Worm (Caenorhabditis elegans) whole organism, late embryonic: ENCODE results near the gene rpl-22.

ENCODE experiments used
- C08G9.2 ChIP-seq: sonication (generic microtip); optimal IDR thresholded peaks from 2 replicates; lab custom pipeline; 2016; ENCODE audit warnings: mild to moderate bottlenecking, missing genetic modification characterization, moderate library complexity, missing compliant biosample characterization
- C38D4.7 ChIP-seq: fragments of 200-800 bp; sonication (Bioruptor generic); optimal IDR thresholded peaks from 2 replicates; lab custom pipeline; 2018; ENCODE audit warnings: mild to moderate bottlenecking, missing genetic modification characterization, moderate library complexity, missing compliant biosample characterization
- F13H6.1 ChIP-seq: sonication (generic microtip); optimal IDR thresholded peaks from 2 replicates; lab custom pipeline; 2016; ENCODE audit warnings: missing genetic modification characterization, missing compliant biosample characterization
- K02D7.2 ChIP-seq: sonication (generic microtip); optimal IDR thresholded peaks from 2 replicates; lab custom pipeline; 2017; ENCODE audit warnings: mild to moderate bottlenecking, missing genetic modification characterization, missing compliant biosample characterization
- K09A11.1 ChIP-seq: sonication (generic microtip); optimal IDR thresholded peaks from 2 replicates; lab custom pipeline; 2017; ENCODE audit warnings: antibody characterized with exemption, mild to moderate bottlenecking, missing genetic modification characterization, missing compliant biosample characterization; ENCODE audit not compliant: insufficient read depth
- Y22D7AL.16 ChIP-seq: sonication (generic microtip); optimal IDR thresholded peaks from 2 replicates; lab custom pipeline; 2016; ENCODE audit warnings: missing genetic modification characterization, missing compliant biosample characterization
- ahr-1 ChIP-seq: sonication (generic microtip); optimal IDR thresholded peaks from 2 replicates; lab custom pipeline; 2016; ENCODE audit warnings: missing genetic modification characterization, missing compliant biosample characterization
- ceh-14 ChIP-seq: sonication (generic microtip); optimal IDR thresholded peaks from 2 replicates; lab custom pipeline; 2016; ENCODE audit warnings: missing genotype, missing genetic modification characterization, missing compliant biosample characterization
- ceh-19 ChIP-seq: fragments of 200-800 bp; sonication (Bioruptor generic); optimal IDR thresholded peaks from 2 replicates; lab custom pipeline; 2018; ENCODE audit warnings: mild to moderate bottlenecking, missing genetic modification characterization, missing compliant biosample characterization
- ceh-24 ChIP-seq: sonication (generic microtip); optimal IDR thresholded peaks from 2 replicates; lab custom pipeline; 2016; ENCODE audit warnings: mild to moderate bottlenecking, missing genetic modification characterization, missing compliant biosample characterization
- ceh-31 ChIP-seq: sonication (generic microtip); optimal IDR thresholded peaks from 2 replicates; lab custom pipeline; 2016; ENCODE audit warnings: missing genetic modification characterization, missing compliant biosample characterization
- ceh-34 ChIP-seq: sonication (generic microtip); optimal IDR thresholded peaks from 2 replicates; lab custom pipeline; 2016; ENCODE audit warnings: mild to moderate bottlenecking, missing genetic modification characterization, missing compliant biosample characterization
- ceh-45 ChIP-seq: fragments of 200-800 bp; sonication (Bioruptor generic); IDR thresholded peaks from 2 replicates; pipeline ENCODE4 v1.3.6; 2022; ENCODE audit warnings: missing genetic modification reagents, missing genetic modification characterization, missing compliant biosample characterization
- ceh-48 ChIP-seq: sonication (generic microtip); optimal IDR thresholded peaks from 2 replicates; lab custom pipeline; 2016; ENCODE audit warnings: missing genetic modification characterization, inconsistent platforms, missing compliant biosample characterization
- ceh-9 ChIP-seq: sonication (generic microtip); optimal IDR thresholded peaks from 2 replicates; lab custom pipeline; 2016; ENCODE audit warnings: mild to moderate bottlenecking, missing genetic modification characterization, inconsistent platforms, missing compliant biosample characterization
- che-1 ChIP-seq: sonication (generic microtip); optimal IDR thresholded peaks from 2 replicates; lab custom pipeline; 2016; ENCODE audit warnings: mild to moderate bottlenecking, missing genetic modification characterization, missing compliant biosample characterization
- dmd-4 ChIP-seq: sonication (generic microtip); optimal IDR thresholded peaks from 2 replicates; lab custom pipeline; 2016; ENCODE audit warnings: borderline replicate concordance, missing genetic modification characterization, missing compliant biosample characterization
- dve-1 ChIP-seq: sonication (generic microtip); optimal IDR thresholded peaks from 2 replicates; lab custom pipeline; 2017; ENCODE audit warnings: antibody characterized with exemption, mild to moderate bottlenecking, missing genetic modification characterization, missing compliant biosample characterization
- elt-2 ChIP-seq: sonication (generic microtip); optimal IDR thresholded peaks from 2 replicates; lab custom pipeline; 2016; ENCODE audit warnings: missing genetic modification reagents, missing genetic modification characterization, missing compliant biosample characterization
- elt-4 ChIP-seq: sonication (generic microtip); optimal IDR thresholded peaks from 2 replicates; lab custom pipeline; 2016; ENCODE audit warnings: missing genetic modification characterization, missing compliant biosample characterization
- eyg-1 ChIP-seq: sonication (generic microtip); optimal IDR thresholded peaks from 2 replicates; lab custom pipeline; 2016; ENCODE audit warnings: missing genotype, missing genetic modification characterization, missing compliant biosample characterization
- fax-1 ChIP-seq: sonication (generic microtip); optimal IDR thresholded peaks from 2 replicates; lab custom pipeline; 2016; ENCODE audit warnings: missing genotype, missing genetic modification characterization, missing compliant biosample characterization
- fkh-10 ChIP-seq: fragments of 150-350 bp; optimal IDR thresholded peaks from 2 replicates; lab custom pipeline; 2014; ENCODE audit warnings: missing biosample characterization, missing genetic modification reagents, missing genetic modification characterization
- gmeb-2 ChIP-seq: sonication (generic microtip); optimal IDR thresholded peaks from 2 replicates; lab custom pipeline; 2016; ENCODE audit warnings: missing genetic modification characterization, inconsistent platforms, missing compliant biosample characterization
- hlh-15 ChIP-seq: sonication (generic microtip); optimal IDR thresholded peaks from 2 replicates; lab custom pipeline; 2016; ENCODE audit warnings: missing genetic modification characterization, missing compliant biosample characterization
- hlh-6 ChIP-seq: sonication (generic microtip); optimal IDR thresholded peaks from 2 replicates; lab custom pipeline; 2016; ENCODE audit warnings: missing genotype, missing genetic modification characterization, missing compliant biosample characterization
- hlh-8 ChIP-seq: sonication (generic microtip); optimal IDR thresholded peaks from 2 replicates; lab custom pipeline; 2016; ENCODE audit warnings: missing genotype, missing genetic modification characterization, missing compliant biosample characterization
- lin-11 ChIP-seq: fragments of 200-800 bp; sonication (Bioruptor generic); optimal IDR thresholded peaks from 2 replicates; lab custom pipeline; 2018; ENCODE audit warnings: mild to moderate bottlenecking, missing genetic modification characterization, missing compliant biosample characterization
- mec-3 ChIP-seq: sonication (generic microtip); optimal IDR thresholded peaks from 2 replicates; lab custom pipeline; 2016; ENCODE audit warnings: borderline replicate concordance, missing genetic modification characterization, missing compliant biosample characterization
- nhr-11 ChIP-seq: fragments of 150-350 bp; optimal IDR thresholded peaks from 2 replicates; lab custom pipeline; 2014; ENCODE audit warnings: missing biosample characterization, missing genetic modification characterization
- nhr-232 ChIP-seq: sonication (generic microtip); optimal IDR thresholded peaks from 2 replicates; lab custom pipeline; 2016; ENCODE audit warnings: missing genetic modification characterization, missing compliant biosample characterization
- npax-4 ChIP-seq: sonication (generic microtip); optimal IDR thresholded peaks from 2 replicates; lab custom pipeline; 2016; ENCODE audit warnings: missing genetic modification characterization, missing compliant biosample characterization
- odd-2 ChIP-seq: sonication (generic microtip); optimal IDR thresholded peaks from 2 replicates; lab custom pipeline; 2017; ENCODE audit warnings: antibody characterized with exemption, mild to moderate bottlenecking, missing genetic modification characterization, missing compliant biosample characterization
- pag-3 ChIP-seq: sonication (generic microtip); optimal IDR thresholded peaks from 2 replicates; lab custom pipeline; 2016; ENCODE audit warnings: missing compliant biosample characterization, missing genetic modification characterization, borderline replicate concordance
- pax-1 ChIP-seq: fragments of 150-350 bp; optimal IDR thresholded peaks from 2 replicates; lab custom pipeline; 2014; ENCODE audit warnings: missing biosample characterization, missing genetic modification characterization
- pha-2 ChIP-seq: sonication (generic microtip); optimal IDR thresholded peaks from 2 replicates; lab custom pipeline; 2017; ENCODE audit warnings: mild to moderate bottlenecking, missing genetic modification characterization, missing compliant biosample characterization
- pha-4 ChIP-seq: fragments of 150-350 bp; optimal IDR thresholded peaks from 2 replicates; lab custom pipeline; 2018; ENCODE audit warnings: missing biosample characterization, missing genetic modification reagents, missing genetic modification characterization
- pqm-1 ChIP-seq: sonication (generic microtip); optimal IDR thresholded peaks from 2 replicates; lab custom pipeline; 2016; ENCODE audit warnings: missing genetic modification characterization, missing compliant biosample characterization
- rnt-1 ChIP-seq: sonication (generic microtip); optimal IDR thresholded peaks from 2 replicates; lab custom pipeline; 2016; ENCODE audit warnings: missing genetic modification characterization, missing compliant biosample characterization
- sox-2 ChIP-seq: fragments of 200-800 bp; sonication (Bioruptor generic); IDR thresholded peaks from 2 replicates; pipeline ENCODE4 v1.3.6; 2022; ENCODE audit warnings: missing genetic modification reagents, missing genetic modification characterization, missing compliant biosample characterization
- syd-9 ChIP-seq: sonication (generic microtip); optimal IDR thresholded peaks from 2 replicates; lab custom pipeline; 2016; ENCODE audit warnings: mild to moderate bottlenecking, missing genetic modification characterization, moderate library complexity, missing compliant biosample characterization
- tbx-2 ChIP-seq: sonication (generic microtip); optimal IDR thresholded peaks from 2 replicates; lab custom pipeline; 2016; ENCODE audit warnings: missing genetic modification characterization, missing compliant biosample characterization
- tbx-7 ChIP-seq: sonication (generic microtip); optimal IDR thresholded peaks from 2 replicates; lab custom pipeline; 2016; ENCODE audit warnings: missing genotype, missing genetic modification characterization, missing compliant biosample characterization
- ttx-3 ChIP-seq: sonication (generic microtip); optimal IDR thresholded peaks from 2 replicates; lab custom pipeline; 2016; ENCODE audit warnings: missing genetic modification reagents, missing genetic modification characterization, missing compliant biosample characterization
- unc-42 ChIP-seq: sonication (generic microtip); optimal IDR thresholded peaks from 2 replicates; lab custom pipeline; 2016; ENCODE audit warnings: missing genotype, missing genetic modification characterization, missing compliant biosample characterization
- zip-5 ChIP-seq: sonication (generic microtip); optimal IDR thresholded peaks from 2 replicates; lab custom pipeline; 2016; ENCODE audit warnings: missing genetic modification characterization, missing compliant biosample characterization
- ztf-16 ChIP-seq: sonication (generic microtip); optimal IDR thresholded peaks from 2 replicates; lab custom pipeline; 2017; ENCODE audit warnings: missing genetic modification characterization, missing compliant biosample characterization

rpl-22 gene

DNA sequence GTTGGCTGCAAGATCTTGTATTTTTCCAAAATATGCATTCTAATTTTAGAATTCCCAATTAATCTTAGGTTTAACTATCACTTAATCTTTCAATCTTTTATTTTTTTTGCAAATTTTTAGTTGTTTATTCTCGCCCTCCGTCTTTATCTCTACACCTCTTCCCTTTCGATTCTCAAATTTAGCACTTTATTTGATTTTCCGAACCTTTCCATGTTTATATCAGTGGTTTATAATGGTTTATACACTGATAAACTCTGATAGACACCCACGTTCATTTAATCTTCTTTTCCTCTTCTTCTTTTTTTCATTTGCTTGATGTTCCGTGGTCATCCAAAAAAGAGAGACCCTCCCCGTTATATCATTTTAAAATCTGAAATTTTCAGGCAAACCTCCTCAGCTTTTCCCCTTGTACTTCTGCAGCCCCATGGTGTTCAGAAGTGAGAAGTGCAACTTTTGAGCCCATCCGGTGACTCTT lies 33.0 kb upstream of the rpl-22 start, which contains the start of the genes nsy-1 and F59A6.13:
nsy-1 (plus strand) TSS at position 377 of the 475 bp plus-strand sequence.
F59A6.13 (plus strand) TSS at position 425 of the 475 bp plus-strand sequence.
- no peak for TF ChIP-seq pqm-1 (tag; lab: Kevin White, UChicago)

DNA sequence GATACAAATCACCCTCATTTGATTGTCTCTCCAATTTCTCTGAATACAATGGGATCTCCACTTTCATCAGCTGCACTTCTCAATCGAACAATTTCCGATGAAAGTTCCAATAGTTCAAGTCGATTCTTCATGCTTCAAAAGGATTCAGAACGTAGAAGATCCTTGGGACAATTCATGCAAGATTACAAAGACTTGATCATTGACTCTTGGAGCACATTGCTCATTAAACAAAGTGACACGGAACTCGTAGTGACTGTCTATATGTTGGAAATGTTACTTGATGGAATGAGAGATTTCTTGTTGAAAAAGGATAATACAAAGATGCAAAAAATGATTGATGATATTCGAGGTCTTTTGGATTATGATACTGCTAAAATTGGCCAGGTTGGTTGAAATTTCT lies 27.5 kb upstream of the rpl-22 start:
- TF ChIP-seq ceh-48 (tag; lab: Kevin White, UChicago) (no peak), elt-2 (tag; lab: Kevin White, UChicago) (no peak), hlh-8 (tag; lab: Kevin White, UChicago) (no peak), Y22D7AL.16 (tag; lab: Kevin White, UChicago) (no peak), ztf-16 (no peak), zip-5 (no peak), fkh-10 (no peak), K09A11.1 (tag; lab: Kevin White, UChicago) (no peak), ceh-45 (no peak), eyg-1 (tag; lab: Kevin White, UChicago) (no peak), ceh-19 (GFP tag; lab: Kevin White, UChicago) (no peak), pha-2 (tag; lab: Kevin White, UChicago) (no peak), mec-3 (no peak), sox-2 (GFP tag; lab: Robert Waterston, UW) (no peak), tbx-2 (no peak), ceh-14 (tag; lab: Kevin White, UChicago) (no peak), npax-4 (tag; lab: Kevin White, UChicago) (no peak)

DNA sequence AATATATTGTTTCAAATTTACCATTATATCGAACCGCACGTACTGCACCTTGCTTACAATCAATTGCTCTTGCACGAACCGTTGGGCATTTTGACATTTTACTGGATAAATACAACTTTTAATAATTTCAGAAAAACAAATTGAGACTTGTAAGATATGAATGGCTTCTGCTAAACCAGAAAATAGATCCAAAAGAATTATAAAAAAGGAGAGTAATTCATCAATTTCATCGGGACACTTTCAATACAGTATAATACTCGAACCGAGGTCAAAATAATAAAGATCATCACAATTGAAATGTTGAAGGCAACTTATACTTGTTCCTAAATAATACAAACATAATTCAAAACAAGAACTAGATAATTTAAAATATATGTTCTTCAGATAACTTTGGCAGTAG lies 23.8 kb upstream of the rpl-22 start, which contains the start of gene wdr-83:
wdr-83 (minus strand) TSS at position 101 of the 400 bp plus-strand sequence.
- TF ChIP-seq gmeb-2 (tag; lab: Kevin White, UChicago) = no peak
- no peak for TF ChIP-seq ttx-3 (tag; lab: Kevin White, UChicago)
- no peak for TF ChIP-seq syd-9 (tag; lab: Kevin White, UChicago)
- TF ChIP-seq ceh-24 = no peak
- TF ChIP-seq pqm-1 (tag; lab: Kevin White, UChicago) = no peak
- no peak for TF ChIP-seq eyg-1 (tag; lab: Kevin White, UChicago)
- TF ChIP-seq C38D4.7 (GFP tag; lab: Kevin White, UChicago) = no peak
- TF ChIP-seq pha-4 (tag; lab: Kevin White, UChicago) = no peak
- no peak for TF ChIP-seq nhr-232
- TF ChIP-seq K02D7.2 = no peak
- TF ChIP-seq sox-2 (GFP tag; lab: Robert Waterston, UW) = no peak
- TF ChIP-seq C08G9.2 (tag; lab: Kevin White, UChicago) = no peak
- TF ChIP-seq fax-1 = no peak
- TF ChIP-seq ahr-1 (tag; lab: Kevin White, UChicago) = no peak
- TF ChIP-seq, all 69 proteins: peak for 0

DNA sequence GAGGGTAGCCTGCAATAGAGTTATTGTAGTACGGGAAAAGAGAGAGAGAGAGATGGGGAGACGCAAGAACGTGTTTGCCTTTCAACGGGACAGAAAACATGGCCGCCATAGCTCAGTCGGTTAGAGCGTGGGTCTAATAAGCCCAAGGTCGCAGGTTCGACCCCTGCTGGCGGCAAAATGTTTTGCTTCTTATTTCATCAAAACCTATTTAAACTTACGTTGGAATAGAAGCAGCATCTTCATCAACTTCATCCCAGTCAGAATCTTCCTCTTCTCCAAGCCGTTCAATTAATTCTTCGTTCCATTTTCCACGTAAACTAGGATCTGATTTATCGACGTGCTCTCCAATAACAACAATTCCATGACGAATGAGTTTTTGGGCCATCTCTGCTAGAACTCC lies 22.7 kb upstream of the rpl-22 start:
- no peak for TF ChIP-seq nhr-11 (tag; lab: Kevin White, UChicago)
- peak; percentile 86 for TF ChIP-seq C08G9.2 (tag; lab: Kevin White, UChicago)
- peak; percentile 86 for TF ChIP-seq F13H6.1 (tag; lab: Kevin White, UChicago)
- TF ChIP-seq hlh-15 (tag; lab: Kevin White, UChicago) = peak; percentile 80
- peak; percentile 78 for TF ChIP-seq K09A11.1 (tag; lab: Kevin White, UChicago)
- TF ChIP-seq ceh-9 (tag; lab: Kevin White, UChicago) = peak; percentile 49
- peak; percentile 83 for TF ChIP-seq dve-1 (tag; lab: Kevin White, UChicago)
- TF ChIP-seq ceh-34 (tag; lab: Kevin White, UChicago) = peak; percentile 91
- peak; percentile 75 for TF ChIP-seq lin-11 (tag; lab: Kevin White, UChicago)
- TF ChIP-seq nhr-232 = peak; percentile 87
- peak; percentile 97 for TF ChIP-seq hlh-6
- TF ChIP-seq syd-9 (tag; lab: Kevin White, UChicago) = peak; percentile 84
- TF ChIP-seq gmeb-2 (tag; lab: Kevin White, UChicago) = peak; percentile 87
- no peak for TF ChIP-seq pax-1
- peak; percentile 55 for TF ChIP-seq dmd-4 (tag; lab: Kevin White, UChicago)
- TF ChIP-seq ceh-19 (GFP tag; lab: Kevin White, UChicago) = peak; percentile 83
- peak; percentile 15 for TF ChIP-seq pag-3 (tag; lab: Kevin White, UChicago)
- TF ChIP-seq elt-4 (tag; lab: Kevin White, UChicago) = peak; percentile 15
- peak; percentile 78 for TF ChIP-seq unc-42 (tag; lab: Kevin White, UChicago)
- TF ChIP-seq tbx-7 (tag; lab: Kevin White, UChicago) = peak; percentile 7
- peak; percentile 72 for TF ChIP-seq ceh-24
- peak; percentile 54 for TF ChIP-seq odd-2 (tag; lab: Kevin White, UChicago)
- TF ChIP-seq rnt-1 (tag; lab: Kevin White, UChicago) = peak; percentile 58
- TF ChIP-seq che-1 (tag; lab: Kevin White, UChicago) = peak; percentile 90
- TF ChIP-seq ceh-31 (tag; lab: Kevin White, UChicago) = peak; percentile 75
- TF ChIP-seq Y22D7AL.16 (tag; lab: Kevin White, UChicago) = peak; percentile 85
